Worm (Caenorhabditis elegans) whole organism, young adult: ENCODE results near the gene W04G3.12.

Source experiments
- F22D6.2 ChIP-seq: sonication (generic microtip); optimal IDR thresholded peaks from 2 replicates; lab custom pipeline; 2016; ENCODE audit warnings: mild to moderate bottlenecking, missing genetic modification characterization, missing compliant biosample characterization
- nfya-2 ChIP-seq: fragments of 200-800 bp; sonication (Bioruptor generic); IDR thresholded peaks from 2 replicates; pipeline ENCODE4 v1.3.6; 2022; ENCODE audit warnings: missing genetic modification reagents, missing genetic modification characterization, missing compliant biosample characterization
- zim-3 ChIP-seq: sonication (generic microtip); optimal IDR thresholded peaks from 2 replicates; lab custom pipeline; 2017; ENCODE audit warnings: mild to moderate bottlenecking, missing genetic modification characterization, moderate library complexity, missing compliant biosample characterization

DNA sequence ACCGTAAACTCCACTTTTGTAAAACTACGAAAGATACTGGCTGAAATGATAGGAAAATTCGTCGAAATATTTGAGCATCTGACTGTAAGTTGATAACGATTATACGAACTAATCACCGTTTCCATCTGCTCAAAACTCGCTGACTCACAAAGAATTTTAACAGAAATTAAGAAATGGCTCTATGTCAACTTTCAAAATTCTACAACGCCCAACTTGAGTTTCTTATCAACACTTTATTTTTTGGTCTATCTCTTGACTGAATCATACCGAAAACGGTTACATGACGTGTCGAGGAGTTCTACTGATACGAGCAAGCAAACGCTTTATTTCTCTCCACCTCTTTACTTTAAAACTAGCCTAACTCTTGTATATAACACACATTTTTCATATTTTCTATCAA lies 29.4 kb downstream of the W04G3.12 start, which contains the start of gene clc-1:
- TF ChIP-seq zim-3 (tag; lab: Kevin White, UChicago) = no peak
- no peak for TF ChIP-seq F22D6.2 (tag; lab: Kevin White, UChicago)
- no peak for TF ChIP-seq nfya-2 (GFP tag; lab: Robert Waterston, UW)
